Worm (Caenorhabditis elegans) whole organism, L4/young adult: ENCODE data around the gene csp-2.

Source experiments
- W03F9.2 ChIP-seq: fragments of 150-350 bp; optimal IDR thresholded peaks from 2 replicates; lab custom pipeline; 2014; ENCODE audit warnings: missing biosample characterization, missing genetic modification characterization
- him-1 ChIP-seq: sonication (generic microtip); optimal IDR thresholded peaks from 2 replicates; lab custom pipeline; 2016; ENCODE audit warnings: missing genotype, missing genetic modification reagents, missing genetic modification characterization, missing compliant biosample characterization

DNA sequence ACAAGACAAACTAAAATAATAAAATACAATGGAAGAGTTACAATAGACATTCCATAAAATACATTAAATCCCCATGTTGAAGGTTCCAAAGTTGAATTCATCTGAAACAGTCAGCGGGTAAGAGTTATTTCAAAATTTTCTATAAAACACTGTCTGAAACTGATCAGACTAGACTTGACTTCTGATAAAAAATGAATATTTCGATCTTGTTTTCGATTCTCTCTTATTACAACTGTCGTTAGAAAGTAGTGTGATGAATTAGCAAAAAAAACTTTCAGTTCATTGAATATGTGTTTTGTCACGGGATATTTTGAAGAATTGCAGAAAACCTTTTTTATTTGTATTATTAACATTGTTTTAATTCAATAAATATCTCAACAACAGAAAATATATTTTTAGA is 5.8 kb upstream of the csp-2 start, which contains the start of gene srv-26:
- no peak for TF ChIP-seq W03F9.2 (tag; lab: Kevin White, UChicago)
- no peak for TF ChIP-seq him-1 (tag; lab: Kevin White, UChicago)
